Fruit fly (Drosophila melanogaster) whole organism, embryonic: ENCODE data around the gene CG18428.

Source experiments
- CG10147 ChIP-seq: fragments of 200-800 bp; sonication (Bioruptor generic); optimal IDR thresholded peaks from 2 replicates; lab custom pipeline; 2019; ENCODE audit warnings: missing biosample characterization, mild to moderate bottlenecking, missing genetic modification characterization, moderate library complexity
- CG10654 ChIP-seq: fragments of 200-800 bp; sonication (Bioruptor generic); optimal IDR thresholded peaks from 2 replicates; lab custom pipeline; 2016; ENCODE audit warnings: missing biosample characterization, missing genetic modification characterization
- CG11723 ChIP-seq: fragments of 200-800 bp; sonication (Bioruptor generic); optimal IDR thresholded peaks from 2 replicates; lab custom pipeline; 2017; ENCODE audit warnings: missing biosample characterization, mild to moderate bottlenecking, missing genetic modification characterization
- CG12219 ChIP-seq: fragments of 200-800 bp; sonication (Bioruptor generic); optimal IDR thresholded peaks from 3 replicates; lab custom pipeline; 2018; ENCODE audit warnings: missing biosample characterization, mild to moderate bottlenecking, missing genetic modification characterization
- CG12391 ChIP-seq: fragments of 200-800 bp; sonication (Bioruptor generic); optimal IDR thresholded peaks from 3 replicates; lab custom pipeline; 2018; ENCODE audit warnings: missing biosample characterization, mild to moderate bottlenecking, missing genetic modification characterization, moderate library complexity
- CG12744 ChIP-seq: fragments of 200-800 bp; sonication (Bioruptor generic); optimal IDR thresholded peaks from 2 replicates; lab custom pipeline; 2016; ENCODE audit warnings: missing biosample characterization, missing genetic modification characterization
- CG14667 ChIP-seq: fragments of 200-800 bp; sonication (Bioruptor generic); IDR thresholded peaks from 2 replicates; pipeline ENCODE4 v1.3.6; 2022; ENCODE audit warnings: missing biosample characterization, missing genetic modification characterization
- CG15269 ChIP-seq: fragments of 200-800 bp; sonication (Bioruptor generic); optimal IDR thresholded peaks from 2 replicates; lab custom pipeline; 2018; ENCODE audit warnings: missing biosample characterization, mild to moderate bottlenecking, missing genetic modification characterization, moderate library complexity
- CG1603 ChIP-seq: fragments of 200-800 bp; sonication (Bioruptor generic); optimal IDR thresholded peaks from 2 replicates; lab custom pipeline; 2019; ENCODE audit warnings: missing biosample characterization, mild to moderate bottlenecking, missing genetic modification characterization, moderate library complexity
- CG18262 ChIP-seq: fragments of 200-800 bp; optimal IDR thresholded peaks from 3 replicates; lab custom pipeline; 2019; ENCODE audit warnings: missing biosample characterization, mild to moderate bottlenecking, missing genetic modification characterization, moderate library complexity
- CG2120 ChIP-seq: fragments of 200-800 bp; sonication (Bioruptor generic); optimal IDR thresholded peaks from 3 replicates; lab custom pipeline; 2016; ENCODE audit warnings: missing biosample characterization, missing genetic modification characterization
- CG3281 ChIP-seq: fragments of 200-800 bp; sonication (Bioruptor generic); optimal IDR thresholded peaks from 3 replicates; lab custom pipeline; 2017; ENCODE audit warnings: missing biosample characterization, mild to moderate bottlenecking, missing genetic modification characterization
- CG4424 ChIP-seq: fragments of 200-800 bp; sonication (Bioruptor generic); optimal IDR thresholded peaks from 3 replicates; lab custom pipeline; 2016; ENCODE audit warnings: missing biosample characterization, missing genetic modification characterization
- CG4820 ChIP-seq: fragments of 200-800 bp; sonication (Bioruptor generic); optimal IDR thresholded peaks from 3 replicates; lab custom pipeline; 2016; ENCODE audit warnings: missing biosample characterization, missing genetic modification characterization
- CG6683 ChIP-seq: fragments of 200-800 bp; sonication (Bioruptor generic); optimal IDR thresholded peaks from 2 replicates; lab custom pipeline; 2017; ENCODE audit warnings: missing biosample characterization, mild to moderate bottlenecking, missing genetic modification characterization, missing genetic modification reagents
- CG8388 ChIP-seq: fragments of 200-800 bp; sonication (Bioruptor generic); optimal IDR thresholded peaks from 2 replicates; lab custom pipeline; 2019; ENCODE audit warnings: missing biosample characterization, mild to moderate bottlenecking, missing genetic modification characterization, moderate library complexity
- CG9727 ChIP-seq: fragments of 200-800 bp; sonication (Bioruptor generic); optimal IDR thresholded peaks from 3 replicates; lab custom pipeline; 2017; ENCODE audit warnings: missing biosample characterization, mild to moderate bottlenecking, missing genetic modification characterization
- D19B ChIP-seq: fragments of 200-800 bp; sonication (Bioruptor generic); optimal IDR thresholded peaks from 2 replicates; lab custom pipeline; 2017; ENCODE audit warnings: missing biosample characterization, mild to moderate bottlenecking, missing genetic modification characterization
- Dad ChIP-seq: fragments of 200-800 bp; sonication (Bioruptor generic); optimal IDR thresholded peaks from 3 replicates; lab custom pipeline; 2016; ENCODE audit warnings: missing biosample characterization, missing genetic modification characterization
- Doc3 ChIP-seq: fragments of 200-800 bp; sonication (Bioruptor generic); IDR thresholded peaks from 3 replicates; pipeline ENCODE4 v1.3.6; 2022; ENCODE audit warnings: missing biosample characterization, missing genetic modification characterization; ENCODE audit not compliant: partially characterized antibody
- E2f1 ChIP-seq: fragments of 200-800 bp; sonication (Bioruptor generic); IDR thresholded peaks from 2 replicates; pipeline ENCODE4 v1.3.6; 2022; ENCODE audit warnings: missing biosample characterization, missing genetic modification characterization
- Ets97D ChIP-seq: fragments of 200-800 bp; sonication (Bioruptor generic); optimal IDR thresholded peaks from 3 replicates; lab custom pipeline; 2016; ENCODE audit warnings: missing biosample characterization, missing genetic modification characterization
- Hand ChIP-seq: fragments of 200-800 bp; sonication (Bioruptor generic); optimal IDR thresholded peaks from 2 replicates; lab custom pipeline; 2017; ENCODE audit warnings: mild to moderate bottlenecking, missing biosample characterization, missing genetic modification reagents, missing genetic modification characterization
- Hr51 ChIP-seq, 2 experiments: fragments of 200-800 bp; sonication (Bioruptor generic); optimal IDR thresholded peaks; 2 replicates in 1 of 2; 3 replicates in 1 of 2; lab custom pipeline; 2016 to 2018; ENCODE audit warnings: missing biosample characterization in 2 of 2, missing genetic modification characterization in 2 of 2, mild to moderate bottlenecking in 1 of 2, moderate library complexity in 1 of 2
- Mes4 ChIP-seq: fragments of 200-800 bp; sonication (Bioruptor generic); optimal IDR thresholded peaks from 2 replicates; lab custom pipeline; 2016; ENCODE audit warnings: missing biosample characterization, missing genetic modification characterization
- PHDP ChIP-seq: fragments of 200-800 bp; sonication (Bioruptor generic); optimal IDR thresholded peaks from 3 replicates; lab custom pipeline; 2018; ENCODE audit warnings: missing biosample characterization, mild to moderate bottlenecking, missing genetic modification characterization, moderate library complexity
- Pdp1 ChIP-seq, 2 experiments: fragments of 200-800 bp; sonication (Bioruptor generic); optimal IDR thresholded peaks; 3 replicates each; lab custom pipeline; 2016; ENCODE audit warnings: missing biosample characterization in 2 of 2, missing genetic modification characterization in 2 of 2, mild to moderate bottlenecking in 1 of 2, moderate library complexity in 1 of 2
- Six4 ChIP-seq: fragments of 200-800 bp; sonication (Bioruptor generic); optimal IDR thresholded peaks from 2 replicates; lab custom pipeline; 2016; ENCODE audit warnings: missing biosample characterization, missing genetic modification characterization
- Sox102F ChIP-seq: fragments of 200-800 bp; sonication (Bioruptor generic); optimal IDR thresholded peaks from 2 replicates; lab custom pipeline; 2018; ENCODE audit warnings: missing biosample characterization, mild to moderate bottlenecking, missing genetic modification characterization, moderate library complexity
- Stat92E ChIP-seq, 3 experiments: fragments of >200 bp in 2 of 3; fragments of 200-800 bp in 1 of 3; sonication (Bioruptor generic) in 1 of 3; optimal IDR thresholded peaks; 2 replicates each; lab custom pipeline; 2017 to 2019; ENCODE audit warnings: missing biosample characterization in 3 of 3, missing genetic modification characterization in 3 of 3, mild to moderate bottlenecking in 1 of 3, moderate library complexity in 1 of 3
- Tbp ChIP-seq: fragments of >200 bp; optimal IDR thresholded peaks from 2 replicates; lab custom pipeline; 2018; ENCODE audit warnings: missing biosample characterization, missing genetic modification characterization
- Xrp1 ChIP-seq: fragments of 200-800 bp; sonication (Bioruptor generic); IDR thresholded peaks from 2 replicates; pipeline ENCODE4 v1.3.6; 2022; ENCODE audit warnings: missing biosample characterization, missing genetic modification characterization
- btn ChIP-seq: fragments of 200-800 bp; sonication (Bioruptor generic); optimal IDR thresholded peaks from 2 replicates; lab custom pipeline; 2016; ENCODE audit warnings: missing biosample characterization, missing genetic modification characterization
- chn ChIP-seq: fragments of 200-800 bp; sonication (Bioruptor generic); optimal IDR thresholded peaks from 2 replicates; lab custom pipeline; 2016; ENCODE audit warnings: missing biosample characterization, missing genetic modification characterization
- corto ChIP-seq: fragments of 200-800 bp; sonication (Bioruptor generic); optimal IDR thresholded peaks from 2 replicates; lab custom pipeline; 2016; ENCODE audit warnings: missing biosample characterization, mild to moderate bottlenecking, missing genetic modification characterization, moderate library complexity
- cwo ChIP-seq: fragments of 200-800 bp; sonication (Bioruptor generic); optimal IDR thresholded peaks from 3 replicates; lab custom pipeline; 2017; ENCODE audit warnings: missing biosample characterization, missing genetic modification characterization, mild to moderate bottlenecking, moderate library complexity, missing genetic modification reagents
- dmrt99B ChIP-seq: fragments of 200-800 bp; sonication (Bioruptor generic); optimal IDR thresholded peaks from 2 replicates; lab custom pipeline; 2018; ENCODE audit warnings: missing biosample characterization, mild to moderate bottlenecking, missing genetic modification characterization, moderate library complexity
- grau ChIP-seq: fragments of 200-800 bp; optimal IDR thresholded peaks from 3 replicates; lab custom pipeline; 2019; ENCODE audit warnings: missing biosample characterization, mild to moderate bottlenecking, missing genetic modification characterization, moderate library complexity
- her ChIP-seq: fragments of 200-800 bp; sonication (Bioruptor generic); optimal IDR thresholded peaks from 2 replicates; lab custom pipeline; 2016; ENCODE audit warnings: missing biosample characterization, missing genetic modification characterization
- lilli ChIP-seq: fragments of 200-800 bp; sonication (Bioruptor generic); optimal IDR thresholded peaks from 3 replicates; lab custom pipeline; 2016; ENCODE audit warnings: missing biosample characterization, missing genetic modification characterization
- mam ChIP-seq: fragments of 200-800 bp; sonication (Bioruptor generic); optimal IDR thresholded peaks from 3 replicates; lab custom pipeline; 2016; ENCODE audit warnings: missing biosample characterization, missing genetic modification characterization
- nerfin-1 ChIP-seq: fragments of 200-800 bp; sonication (Bioruptor generic); optimal IDR thresholded peaks from 3 replicates; lab custom pipeline; 2019; ENCODE audit warnings: missing biosample characterization, mild to moderate bottlenecking, missing genetic modification characterization, moderate library complexity
- nom ChIP-seq: fragments of 200-800 bp; sonication (Bioruptor generic); optimal IDR thresholded peaks from 2 replicates; lab custom pipeline; 2017; ENCODE audit warnings: missing biosample characterization, missing genetic modification characterization, mild to moderate bottlenecking, moderate library complexity, missing genetic modification reagents
- org-1 ChIP-seq: fragments of 200-800 bp; sonication (Bioruptor generic); optimal IDR thresholded peaks from 2 replicates; lab custom pipeline; 2017; ENCODE audit warnings: missing biosample characterization, missing genetic modification characterization
- otp ChIP-seq: fragments of 200-800 bp; sonication (Bioruptor generic); IDR thresholded peaks from 3 replicates; pipeline ENCODE4, ENCODE4 v1.3.6; 2022; ENCODE audit warnings: missing biosample characterization, missing genetic modification characterization
- pita ChIP-seq: fragments of 200-800 bp; sonication (Bioruptor generic); optimal IDR thresholded peaks from 2 replicates; lab custom pipeline; 2017; ENCODE audit warnings: missing biosample characterization, mild to moderate bottlenecking, missing genetic modification characterization
- rib ChIP-seq: fragments of 200-800 bp; sonication (Bioruptor generic); IDR thresholded peaks from 2 replicates; pipeline ENCODE4 v1.3.6; 2022; ENCODE audit warnings: missing biosample characterization, missing genetic modification characterization
- stwl ChIP-seq: fragments of 200-800 bp; sonication (Bioruptor generic); optimal IDR thresholded peaks from 3 replicates; lab custom pipeline; 2018; ENCODE audit warnings: missing biosample characterization, mild to moderate bottlenecking, missing genetic modification characterization, moderate library complexity
- tin ChIP-seq: fragments of 200-800 bp; sonication (Bioruptor generic); optimal IDR thresholded peaks from 3 replicates; lab custom pipeline; 2016; ENCODE audit warnings: missing biosample characterization, missing genetic modification characterization

CG18428 gene

dm6 chr3R:24106059-24106631, 3.0 kb upstream of the CG18428 start (continued):
- TF ChIP-seq nerfin-1 (tag; lab: Kevin White, UChicago) (peak; percentile 92), Hr51 (GFP tag; optimal IDR thresholded peaks at IDR 0.05; lab: Kevin White, UChicago) (peak; percentile 10 to 58), Ets97D (GFP tag; lab: Kevin White, UChicago) (peak; percentile 22), grau (tag; lab: Kevin White, UChicago) (peak; percentile 37), tin (GFP tag; lab: Kevin White, UChicago) (peak; percentile 58), CG4820 (GFP tag; lab: Kevin White, UChicago) (peak; percentile 53), Six4 (GFP tag; lab: Kevin White, UChicago) (peak; percentile 43), cwo (GFP tag; lab: Kevin White, UChicago) (peak; percentile 63), Tbp (GFP tag; lab: Kevin White, UChicago) (no peak), otp (GFP tag; lab: Robert Waterston, UW) (no peak), nom (GFP tag; lab: Kevin White, UChicago) (peak; percentile 72), CG2120 (GFP tag; lab: Kevin White, UChicago) (peak; percentile 67), org-1 (peak; percentile 13), CG11723 (GFP tag; lab: Kevin White, UChicago) (peak; percentile 4), Stat92E (GFP tag; optimal IDR thresholded peaks at IDR 0.05; lab: Kevin White, UChicago) (no peak), chn (GFP tag; lab: Kevin White, UChicago) (peak; percentile 41), CG9727 (GFP tag; lab: Kevin White, UChicago) (peak; percentile 32), CG18262 (tag; lab: Kevin White, UChicago) (peak; percentile 33), lilli (GFP tag; lab: Kevin White, UChicago) (peak; percentile 68), CG10654 (GFP tag; lab: Kevin White, UChicago) (peak; percentile 11), her (GFP tag; lab: Kevin White, UChicago) (no peak), CG12744 (GFP tag; lab: Kevin White, UChicago) (peak; percentile 12), mam (GFP tag; lab: Kevin White, UChicago) (peak; percentile 24), stwl (tag; lab: Kevin White, UChicago) (peak; percentile 62), CG1603 (peak; percentile 52), Pdp1 (GFP tag; optimal IDR thresholded peaks at IDR 0.05; lab: Kevin White, UChicago) (peak in 1 of 2 experiments; percentile 96), pita (GFP tag; lab: Kevin White, UChicago) (peak; percentile 24), dmrt99B (tag; lab: Kevin White, UChicago) (peak; percentile 47), CG12391 (tag; lab: Kevin White, UChicago) (peak; percentile 57), rib (GFP tag; lab: Robert Waterston, UW) (no peak), D19B (GFP tag; lab: Kevin White, UChicago) (peak; percentile 6), E2f1 (no peak), btn (GFP tag; lab: Kevin White, UChicago) (no peak), CG4424 (GFP tag; lab: Kevin White, UChicago) (peak; percentile 44), CG3281 (peak; percentile 73), corto (GFP tag; lab: Kevin White, UChicago) (peak; percentile 82), Mes4 (GFP tag; lab: Kevin White, UChicago) (peak; percentile 18), CG10147 (GFP tag; lab: Kevin White, UChicago) (peak; percentile 30), Xrp1 (no peak), Hand (GFP tag; lab: Kevin White, UChicago) (peak; percentile 35), Sox102F (GFP tag; lab: Kevin White, UChicago) (peak; percentile 60), CG12219 (GFP tag; lab: Kevin White, UChicago) (peak; percentile 10), CG8388 (GFP tag; lab: Kevin White, UChicago) (peak; percentile 0), CG14667 (GFP tag; lab: Robert Waterston, UW) (no peak), Dad (GFP tag; lab: Kevin White, UChicago) (peak; percentile 45), Doc3 (no peak), CG6683 (GFP tag; lab: Kevin White, UChicago) (peak; percentile 1), PHDP (peak; percentile 64), CG15269 (peak; percentile 59)
